Worm (Caenorhabditis elegans): ENCODE measurements around the gene Y53C12A.3.

Y53C12A.3 gene

DNA sequence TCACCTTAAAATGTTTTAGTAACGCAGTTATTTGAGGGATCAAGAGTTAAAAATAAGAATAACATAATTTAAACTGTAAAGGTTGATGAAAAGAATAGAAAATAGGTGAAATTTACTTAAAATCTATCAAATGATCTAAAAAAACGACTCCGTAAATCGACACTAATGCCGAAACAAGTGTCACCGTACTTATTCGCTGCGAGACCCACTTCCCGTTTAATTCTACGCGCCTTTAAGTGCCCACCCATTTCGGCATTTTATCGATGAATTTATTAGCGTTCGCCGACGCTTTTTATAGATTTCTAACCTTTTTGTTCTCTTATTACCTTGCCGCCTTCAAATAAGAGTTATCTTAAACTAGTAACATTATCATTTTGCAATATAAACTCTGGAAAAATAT lies 40.0 kb upstream of the Y53C12A.3 start, which contains the start of the genes Y53C12B.1 and nos-3:
Gene Y53C12B.1, minus strand, starts transcription at position 10 of the 400 bp plus-strand sequence.
Gene nos-3, plus strand, starts transcription at position 248 of the 400 bp plus-strand sequence.
- TF ChIP-seq ceh-18 (tag; optimal IDR thresholded peaks at IDR 0.05) (no peak), ceh-31 (tag; optimal IDR thresholded peaks at IDR 0.05) (peak; percentile 60), lin-11 (tag; optimal IDR thresholded peaks at IDR 0.05) (no peak), ceh-34 (tag; optimal IDR thresholded peaks at IDR 0.05) (peak; percentile 37), ztf-16 (tag; optimal IDR thresholded peaks at IDR 0.05) (no peak), unc-42 (tag; optimal IDR thresholded peaks at IDR 0.05) (peak; percentile 82), ceh-48 (tag; optimal IDR thresholded peaks at IDR 0.05) (peak; percentile 33), nfya-1 (tag; optimal IDR thresholded peaks at IDR 0.05) (peak; percentile 89), syd-9 (tag; optimal IDR thresholded peaks at IDR 0.05) (no peak), pax-1 (tag; optimal IDR thresholded peaks at IDR 0.05) (peak; percentile 10), tbx-2 (tag; optimal IDR thresholded peaks at IDR 0.05) (peak; percentile 41), ceh-2 (tag; optimal IDR thresholded peaks at IDR 0.05) (peak; percentile 27), elt-2 (tag; optimal IDR thresholded peaks at IDR 0.05) (peak; percentile 39)

DNA sequence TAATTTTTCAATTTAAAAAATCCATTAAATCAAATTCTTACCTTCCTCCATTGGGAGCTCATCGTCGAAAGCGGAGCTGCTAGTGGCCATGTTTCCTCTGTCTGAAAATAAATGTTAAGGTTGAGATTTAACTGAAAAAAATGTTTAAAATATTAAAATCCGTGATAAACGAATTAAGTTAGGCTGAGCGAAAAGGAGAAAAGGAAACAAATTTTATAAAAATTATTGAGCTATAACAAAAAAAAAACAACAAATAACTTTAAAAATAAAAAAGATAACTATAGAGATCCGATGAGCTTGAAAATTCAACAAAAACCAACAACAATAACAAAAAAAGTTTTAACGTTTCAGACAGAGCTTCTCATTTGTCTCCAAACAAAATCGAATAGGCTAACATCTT lies 36.7 kb upstream of the Y53C12A.3 start, which contains the start of gene pno-1:
Gene pno-1, minus strand, starts transcription at position 101 of the 400 bp plus-strand sequence.
- TF ChIP-seq C38D4.7 (GFP tag; optimal IDR thresholded peaks at IDR 0.05) (no peak), che-1 (tag; optimal IDR thresholded peaks at IDR 0.05) (no peak), pax-1 (tag; optimal IDR thresholded peaks at IDR 0.05) (no peak)

DNA sequence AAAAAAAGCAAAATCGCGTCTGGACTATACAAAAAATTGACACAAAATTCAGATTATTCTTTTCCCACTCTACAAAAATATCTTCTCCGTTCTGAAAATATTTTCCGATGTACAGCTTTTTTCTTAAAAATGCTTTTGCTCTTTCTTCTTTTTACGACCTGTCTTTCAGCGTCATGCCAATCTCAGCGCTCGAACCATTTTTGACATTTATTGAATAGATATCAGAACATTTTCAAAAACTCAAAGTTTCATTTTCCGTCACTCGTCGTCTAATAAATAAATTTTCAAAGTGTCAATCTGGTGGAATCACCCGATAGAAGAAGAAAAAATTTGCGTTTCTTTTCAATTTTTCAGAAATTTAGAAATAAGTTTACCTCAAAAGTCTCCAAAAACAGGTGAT lies 35.4 kb upstream of the Y53C12A.3 start:
- TF ChIP-seq ets-4 (tag; optimal IDR thresholded peaks at IDR 0.05) (no peak), pax-1 (tag; optimal IDR thresholded peaks at IDR 0.05) (no peak)

DNA sequence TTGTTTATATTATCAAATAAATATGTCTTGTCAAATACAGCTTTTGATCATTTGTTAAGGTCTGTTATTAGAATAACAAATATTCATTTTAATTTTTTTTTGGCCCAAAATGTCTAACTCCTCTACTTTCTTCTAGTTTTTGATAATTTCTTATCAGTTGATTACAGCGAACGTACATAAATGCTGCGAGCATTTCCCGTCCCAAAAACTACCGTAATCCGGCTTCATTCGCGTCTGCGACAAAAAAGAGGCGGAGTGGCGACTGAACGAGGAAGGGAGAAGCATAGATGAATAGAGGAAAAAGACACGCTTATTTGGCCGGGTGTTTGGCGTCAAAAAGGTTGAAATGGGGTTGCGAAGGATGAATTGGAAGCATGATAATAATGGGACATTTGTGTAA lies 34.5 kb upstream of the Y53C12A.3 start:
- TF ChIP-seq ceh-14 (tag; optimal IDR thresholded peaks at IDR 0.05) (no peak), elt-2 (tag; optimal IDR thresholded peaks at IDR 0.05) (peak; percentile 22), madf-2 (tag; optimal IDR thresholded peaks at IDR 0.05) (peak; percentile 28), K09A11.1 (tag; optimal IDR thresholded peaks at IDR 0.05; ENCODE audit: insufficient read depth) (no peak), odd-2 (tag; optimal IDR thresholded peaks at IDR 0.05) (no peak), mec-3 (tag; optimal IDR thresholded peaks at IDR 0.05; ENCODE audit: borderline replicate concordance) (no peak), Y22D7AL.16 (tag; optimal IDR thresholded peaks at IDR 0.05) (no peak), unc-55 (GFP tag; optimal IDR thresholded peaks at IDR 0.05) (no peak), ceh-24 (tag; optimal IDR thresholded peaks at IDR 0.05) (no peak), ceh-45 (GFP tag; IDR thresholded peaks at IDR 0.05) (no peak)

DNA sequence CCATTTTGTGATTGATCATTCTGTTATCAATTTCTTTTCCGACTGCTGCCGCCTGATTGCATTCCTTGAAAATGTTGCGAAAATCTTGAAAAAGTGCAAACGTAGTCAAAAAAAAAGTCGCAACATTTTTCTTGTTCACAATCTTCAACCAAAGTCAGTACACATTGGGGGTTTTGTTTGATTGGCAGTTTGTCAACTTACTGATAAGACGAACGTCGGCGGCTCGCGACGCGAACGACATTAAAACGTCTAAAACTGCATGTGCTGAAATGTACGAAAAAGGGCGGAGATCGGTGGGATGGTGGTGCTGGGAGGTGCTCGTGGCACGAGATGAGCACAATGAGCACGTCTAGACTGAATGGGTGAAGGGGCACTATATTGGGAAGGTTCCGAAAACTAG lies 32.8 kb upstream of the Y53C12A.3 start:
- TF ChIP-seq ceh-19 (GFP tag; optimal IDR thresholded peaks at IDR 0.05) (no peak), unc-3 (GFP tag; conservative IDR thresholded peaks at IDR 0.05) (no peak), unc-3 (tag; optimal IDR thresholded peaks at IDR 0.05) (no peak), fax-1 (tag; optimal IDR thresholded peaks at IDR 0.05) (no peak), hlh-15 (tag; optimal IDR thresholded peaks at IDR 0.05) (no peak), dmd-4 (tag; optimal IDR thresholded peaks at IDR 0.05; ENCODE audit: borderline replicate concordance) (no peak), unc-86 (tag; optimal IDR thresholded peaks at IDR 0.05) (no peak), fkh-10 (GFP tag; optimal IDR thresholded peaks at IDR 0.05) (no peak), gmeb-2 (tag; optimal IDR thresholded peaks at IDR 0.05) (no peak)

DNA sequence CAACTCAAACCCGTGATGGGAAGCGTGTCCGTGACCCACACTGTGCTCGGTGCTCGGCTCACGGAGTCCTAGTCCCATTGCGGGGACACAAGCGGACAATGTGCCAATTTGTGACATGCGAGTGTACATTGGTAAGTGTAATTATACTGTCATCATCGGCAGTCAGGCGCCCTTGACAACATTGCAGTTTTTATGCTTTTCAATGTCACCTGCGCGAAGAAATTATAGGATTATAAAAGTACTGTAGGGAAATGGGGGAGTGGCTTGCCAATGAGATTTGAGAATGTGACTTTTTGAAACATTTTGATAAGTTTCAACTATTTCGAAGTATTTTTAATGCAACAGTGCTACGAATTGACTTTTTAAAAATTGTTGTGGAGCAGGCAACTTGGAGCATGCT lies 29.7 kb upstream of the Y53C12A.3 start:
- TF ChIP-seq che-1 (tag; optimal IDR thresholded peaks at IDR 0.05) (no peak), hlh-8 (tag; optimal IDR thresholded peaks at IDR 0.05) (no peak), pha-2 (tag; optimal IDR thresholded peaks at IDR 0.05) (no peak), ceh-24 (tag; optimal IDR thresholded peaks at IDR 0.05) (no peak), ceh-14 (tag; optimal IDR thresholded peaks at IDR 0.05) (no peak), pax-1 (tag; optimal IDR thresholded peaks at IDR 0.05) (no peak), ceh-22 (tag; optimal IDR thresholded peaks at IDR 0.05) (no peak), hlh-13 (GFP tag; optimal IDR thresholded peaks at IDR 0.05) (no peak), dmd-4 (tag; optimal IDR thresholded peaks at IDR 0.05; ENCODE audit: borderline replicate concordance) (no peak), ceh-9 (tag; optimal IDR thresholded peaks at IDR 0.05) (no peak), unc-86 (tag; optimal IDR thresholded peaks at IDR 0.05) (no peak), tbx-7 (tag; optimal IDR thresholded peaks at IDR 0.05) (no peak), fkh-10 (GFP tag; optimal IDR thresholded peaks at IDR 0.05) (no peak), nhr-11 (tag; optimal IDR thresholded peaks at IDR 0.05) (no peak), unc-3 (GFP tag; conservative IDR thresholded peaks at IDR 0.05) (no peak), unc-3 (tag; optimal IDR thresholded peaks at IDR 0.05) (no peak), ttx-3 (tag; optimal IDR thresholded peaks at IDR 0.05) (no peak), unc-55 (GFP tag; optimal IDR thresholded peaks at IDR 0.05) (no peak)

All from whole organism, late embryonic.